Fruit fly (Drosophila melanogaster) whole organism, embryonic: Measurements from ENCODE around the gene CG15818.

ENCODE experiments used
- BEAF-32 ChIP-seq: fragments of 200-800 bp; sonication (Bioruptor generic); optimal IDR thresholded peaks from 3 replicates; lab custom pipeline; 2017; ENCODE audit warnings: missing biosample characterization, missing genetic modification characterization, mild to moderate bottlenecking, moderate library complexity, missing genetic modification reagents
- CG12104 ChIP-seq: fragments of 200-800 bp; sonication (Bioruptor generic); optimal IDR thresholded peaks from 3 replicates; lab custom pipeline; 2016; ENCODE audit warnings: missing biosample characterization, missing genetic modification characterization
- CG12744 ChIP-seq: fragments of 200-800 bp; sonication (Bioruptor generic); optimal IDR thresholded peaks from 2 replicates; lab custom pipeline; 2016; ENCODE audit warnings: missing biosample characterization, missing genetic modification characterization
- CG13296 ChIP-seq: fragments of 200-800 bp; sonication (Bioruptor generic); optimal IDR thresholded peaks from 3 replicates; lab custom pipeline; 2018; ENCODE audit warnings: missing biosample characterization, mild to moderate bottlenecking, missing genetic modification characterization
- CG13894 ChIP-seq: fragments of 200-800 bp; sonication (Bioruptor generic); optimal IDR thresholded peaks from 3 replicates; lab custom pipeline; 2018; ENCODE audit warnings: missing biosample characterization, mild to moderate bottlenecking, missing genetic modification characterization, moderate library complexity
- CG15073 ChIP-seq: fragments of 200-800 bp; sonication (Bioruptor generic); optimal IDR thresholded peaks from 2 replicates; lab custom pipeline; 2016; ENCODE audit warnings: missing biosample characterization, missing genetic modification characterization
- CG1647 ChIP-seq: fragments of 200-800 bp; sonication (Bioruptor generic); optimal IDR thresholded peaks from 3 replicates; lab custom pipeline; 2016; ENCODE audit warnings: missing biosample characterization, missing genetic modification characterization
- CG17912 ChIP-seq: fragments of 200-800 bp; sonication (Bioruptor generic); optimal IDR thresholded peaks from 2 replicates; lab custom pipeline; 2018; ENCODE audit warnings: missing biosample characterization, mild to moderate bottlenecking, missing genetic modification characterization
- CG18619 ChIP-seq: fragments of 200-800 bp; sonication (Bioruptor generic); optimal IDR thresholded peaks from 3 replicates; lab custom pipeline; 2017; ENCODE audit warnings: missing biosample characterization, mild to moderate bottlenecking, missing genetic modification characterization
- CG2875 ChIP-seq: fragments of 200-800 bp; sonication (Bioruptor generic); optimal IDR thresholded peaks from 2 replicates; lab custom pipeline; 2017; ENCODE audit warnings: missing biosample characterization, mild to moderate bottlenecking, missing genetic modification characterization, missing genetic modification reagents
- CG2889 ChIP-seq: fragments of 200-800 bp; sonication (Bioruptor generic); IDR thresholded peaks from 3 replicates; pipeline ENCODE4 v1.3.6; 2022; ENCODE audit warnings: missing biosample characterization, missing genetic modification characterization
- CG31441 ChIP-seq: fragments of 200-800 bp; sonication (Bioruptor generic); IDR thresholded peaks from 2 replicates; pipeline ENCODE4 v1.3.6; 2022; ENCODE audit warnings: missing biosample characterization, missing genetic modification characterization
- CG3163 ChIP-seq: fragments of 200-800 bp; sonication (Bioruptor generic); optimal IDR thresholded peaks from 3 replicates; lab custom pipeline; 2016; ENCODE audit warnings: missing biosample characterization, missing genetic modification characterization
- CG4282 ChIP-seq: fragments of 200-800 bp; sonication (Bioruptor generic); optimal IDR thresholded peaks from 2 replicates; lab custom pipeline; 2016; ENCODE audit warnings: missing biosample characterization, missing genetic modification characterization
- CG4404 ChIP-seq: fragments of 200-800 bp; sonication (Bioruptor generic); IDR thresholded peaks from 2 replicates; pipeline ENCODE4 v1.3.6; 2022; ENCODE audit warnings: missing biosample characterization, missing genetic modification characterization
- CG6683 ChIP-seq: fragments of 200-800 bp; sonication (Bioruptor generic); optimal IDR thresholded peaks from 2 replicates; lab custom pipeline; 2017; ENCODE audit warnings: missing biosample characterization, mild to moderate bottlenecking, missing genetic modification characterization, missing genetic modification reagents
- CG8281 ChIP-seq: fragments of 200-800 bp; sonication (Bioruptor generic); optimal IDR thresholded peaks from 2 replicates; lab custom pipeline; 2018; ENCODE audit warnings: missing biosample characterization, mild to moderate bottlenecking, missing genetic modification characterization, moderate library complexity
- CHES-1-like ChIP-seq: fragments of 200-800 bp; sonication (Bioruptor generic); optimal IDR thresholded peaks from 2 replicates; lab custom pipeline; 2016; ENCODE audit warnings: missing biosample characterization, missing genetic modification characterization
- Deaf1 ChIP-seq: fragments of 200-800 bp; optimal IDR thresholded peaks from 3 replicates; lab custom pipeline; 2019; ENCODE audit warnings: missing biosample characterization, mild to moderate bottlenecking, missing genetic modification characterization, moderate library complexity
- Dll ChIP-seq: fragments of 200-800 bp; sonication (Bioruptor generic); IDR thresholded peaks from 4 replicates; pipeline ENCODE4 v1.3.6; 2022; ENCODE audit warnings: missing biosample characterization, missing genetic modification characterization; ENCODE audit not compliant: partially characterized antibody
- Fer1 ChIP-seq: fragments of 200-800 bp; sonication (Bioruptor generic); optimal IDR thresholded peaks from 2 replicates; lab custom pipeline; 2017; ENCODE audit warnings: missing biosample characterization, mild to moderate bottlenecking, missing genetic modification characterization
- GATAe ChIP-seq: fragments of 200-800 bp; sonication (Bioruptor generic); conservative IDR thresholded peaks from 2 replicates; pipeline ENCODE4 v1.3.6; 2022; ENCODE audit warnings: missing biosample characterization, missing genetic modification characterization
- Gsc ChIP-seq: fragments of 200-800 bp; sonication (Bioruptor generic); IDR thresholded peaks from 2 replicates; pipeline ENCODE4 v1.3.6; 2022; ENCODE audit warnings: missing biosample characterization, missing genetic modification characterization
- Neu2 ChIP-seq: fragments of 200-800 bp; sonication (Bioruptor generic); optimal IDR thresholded peaks from 3 replicates; lab custom pipeline; 2016; ENCODE audit warnings: missing biosample characterization, missing genetic modification characterization, borderline replicate concordance
- Nf-YB ChIP-seq: fragments of 200-800 bp; sonication (Bioruptor generic); optimal IDR thresholded peaks from 3 replicates; lab custom pipeline; 2019; ENCODE audit warnings: missing biosample characterization, mild to moderate bottlenecking, missing genetic modification characterization, moderate library complexity
- Optix ChIP-seq: fragments of 200-800 bp; sonication (Bioruptor generic); IDR thresholded peaks from 3 replicates; pipeline ENCODE4 v1.3.6; 2022; ENCODE audit warnings: missing biosample characterization, missing genetic modification characterization
- Ptx1 ChIP-seq: fragments of 200-800 bp; sonication (Bioruptor generic); IDR thresholded peaks from 2 replicates; pipeline ENCODE4 v1.3.6; 2022; ENCODE audit warnings: missing biosample characterization, missing genetic modification characterization
- Ssrp ChIP-seq: fragments of 200-800 bp; sonication (Bioruptor generic); optimal IDR thresholded peaks from 2 replicates; lab custom pipeline; 2018; ENCODE audit warnings: missing biosample characterization, mild to moderate bottlenecking, missing genetic modification characterization, moderate library complexity
- ara ChIP-seq: fragments of 200-800 bp; sonication (Bioruptor generic); IDR thresholded peaks from 2 replicates; pipeline ENCODE4 v1.3.6; 2022; ENCODE audit warnings: missing biosample characterization, missing genetic modification characterization
- btn ChIP-seq: fragments of 200-800 bp; sonication (Bioruptor generic); optimal IDR thresholded peaks from 2 replicates; lab custom pipeline; 2016; ENCODE audit warnings: missing biosample characterization, missing genetic modification characterization
- caup ChIP-seq: fragments of 200-800 bp; sonication (Bioruptor generic); optimal IDR thresholded peaks from 3 replicates; lab custom pipeline; 2017; ENCODE audit warnings: missing biosample characterization, mild to moderate bottlenecking, missing genetic modification characterization, moderate library complexity; ENCODE audit not compliant: severe bottlenecking
- chn ChIP-seq: fragments of 200-800 bp; sonication (Bioruptor generic); optimal IDR thresholded peaks from 2 replicates; lab custom pipeline; 2016; ENCODE audit warnings: missing biosample characterization, missing genetic modification characterization
- ci ChIP-seq: fragments of 200-800 bp; sonication (Bioruptor generic); IDR thresholded peaks from 3 replicates; pipeline ENCODE4 v1.3.6; 2022; ENCODE audit warnings: missing biosample characterization, missing genetic modification characterization
- dmrt99B ChIP-seq: fragments of 200-800 bp; sonication (Bioruptor generic); optimal IDR thresholded peaks from 2 replicates; lab custom pipeline; 2018; ENCODE audit warnings: missing biosample characterization, mild to moderate bottlenecking, missing genetic modification characterization, moderate library complexity
- ems ChIP-seq: fragments of 200-800 bp; sonication (Bioruptor generic); optimal IDR thresholded peaks from 3 replicates; lab custom pipeline; 2016; ENCODE audit warnings: missing biosample characterization, missing genetic modification characterization
- gem ChIP-seq: fragments of 200-800 bp; sonication (Bioruptor generic); optimal IDR thresholded peaks from 2 replicates; lab custom pipeline; 2019; ENCODE audit warnings: missing biosample characterization, mild to moderate bottlenecking, missing genetic modification characterization, moderate library complexity
- gfzf ChIP-seq: fragments of 200-800 bp; sonication (Bioruptor generic); optimal IDR thresholded peaks from 2 replicates; lab custom pipeline; 2016; ENCODE audit warnings: missing biosample characterization, mild to moderate bottlenecking, missing genetic modification characterization, moderate library complexity
- gro ChIP-seq: fragments of 200-800 bp; sonication (Bioruptor generic); optimal IDR thresholded peaks from 2 replicates; lab custom pipeline; 2016; ENCODE audit warnings: missing biosample characterization, missing genetic modification characterization
- kay ChIP-seq: fragments of 200-800 bp; sonication (Bioruptor generic); optimal IDR thresholded peaks from 2 replicates; lab custom pipeline; 2016; ENCODE audit warnings: missing biosample characterization, missing genetic modification characterization
- lilli ChIP-seq: fragments of 200-800 bp; sonication (Bioruptor generic); optimal IDR thresholded peaks from 3 replicates; lab custom pipeline; 2016; ENCODE audit warnings: missing biosample characterization, missing genetic modification characterization
- lola ChIP-seq, 3 experiments: fragments of >200 bp in 2 of 3; fragments of 200-800 bp in 1 of 3; sonication (Bioruptor generic) in 1 of 3; optimal IDR thresholded peaks; 2 replicates each; lab custom pipeline; 2017 to 2019; ENCODE audit warnings: missing biosample characterization in 3 of 3, missing genetic modification characterization in 3 of 3, mild to moderate bottlenecking in 1 of 3, moderate library complexity in 1 of 3
- odd ChIP-seq: fragments of 200-800 bp; sonication (Bioruptor generic); optimal IDR thresholded peaks from 2 replicates; lab custom pipeline; 2017; ENCODE audit warnings: missing biosample characterization, mild to moderate bottlenecking, missing genetic modification characterization
- ranshi ChIP-seq: fragments of 200-800 bp; sonication (Bioruptor generic); IDR thresholded peaks from 2 replicates; pipeline ENCODE4 v1.3.6; 2022; ENCODE audit warnings: missing biosample characterization, missing genetic modification characterization
- sd ChIP-seq: fragments of 200-800 bp; sonication (Bioruptor generic); optimal IDR thresholded peaks from 3 replicates; lab custom pipeline; 2018; ENCODE audit warnings: missing biosample characterization, mild to moderate bottlenecking, missing genetic modification characterization, moderate library complexity
- stc ChIP-seq: fragments of 200-800 bp; sonication (Bioruptor generic); IDR thresholded peaks from 2 replicates; pipeline ENCODE4 v1.3.6; 2022; ENCODE audit warnings: missing biosample characterization, missing genetic modification characterization
- tgo ChIP-seq: fragments of 200-800 bp; sonication (Bioruptor generic); IDR thresholded peaks from 3 replicates; pipeline ENCODE4 v1.3.6; 2022; ENCODE audit warnings: missing biosample characterization, missing genetic modification characterization
- tin ChIP-seq: fragments of 200-800 bp; sonication (Bioruptor generic); optimal IDR thresholded peaks from 3 replicates; lab custom pipeline; 2016; ENCODE audit warnings: missing biosample characterization, missing genetic modification characterization
- unpg ChIP-seq: fragments of 200-800 bp; sonication (Bioruptor generic); optimal IDR thresholded peaks from 3 replicates; lab custom pipeline; 2018; ENCODE audit warnings: missing biosample characterization, mild to moderate bottlenecking, missing genetic modification characterization, moderate library complexity
- vnd ChIP-seq: fragments of 200-800 bp; sonication (Bioruptor generic); IDR thresholded peaks from 3 replicates; pipeline ENCODE4 v1.3.6; 2022; ENCODE audit warnings: missing biosample characterization, missing genetic modification characterization; ENCODE audit not compliant: partially characterized antibody

Gene CG15818

dm6 chr2L:7433957-7434736 lies 23.4 kb downstream of the CG15818 start (continued):
- TF ChIP-seq CG13296 (GFP tag; lab: Kevin White, UChicago) (peak; percentile 63), ems (GFP tag; lab: Kevin White, UChicago) (peak; percentile 19), CG2889 (GFP tag; lab: Robert Waterston, UW) (peak; percentile 73; the same call in 2 of the 3 replicates), Deaf1 (tag; lab: Kevin White, UChicago) (peak; percentile 88), chn (no peak), gro (GFP tag; lab: Kevin White, UChicago) (no peak), Fer1 (GFP tag; lab: Kevin White, UChicago) (peak; percentile 72), CG3163 (GFP tag; lab: Kevin White, UChicago) (no peak), CG12744 (GFP tag; lab: Kevin White, UChicago) (no peak), Dll (GFP tag; lab: Robert Waterston, UW) (no peak), Gsc (GFP tag; lab: Robert Waterston, UW) (no peak), CG17912 (GFP tag; lab: Kevin White, UChicago) (no peak), CG12104 (GFP tag; lab: Kevin White, UChicago) (no peak), Ssrp (tag; lab: Kevin White, UChicago) (peak; percentile 59), btn (GFP tag; lab: Kevin White, UChicago) (no peak), tgo (GFP tag; lab: Robert Waterston, UW) (peak; percentile 89), caup (GFP tag; lab: Kevin White, UChicago) (peak; percentile 78), dmrt99B (peak; percentile 82), GATAe (GFP tag; lab: Robert Waterston, UW) (peak; percentile 59; the same call in 1 of the 2 replicates), CG4404 (GFP tag; lab: Robert Waterston, UW) (0 out of 2 replicates have a peak, but pooled peaks have one; percentile 24), Optix (no peak), lola (GFP tag; optimal IDR thresholded peaks at IDR 0.05; lab: Kevin White, UChicago) (peak in 1 of 3 experiments; percentile 32), CG1647 (GFP tag; lab: Kevin White, UChicago) (no peak), CG15073 (GFP tag; lab: Kevin White, UChicago) (no peak), gem (peak; percentile 89), CHES-1-like (no peak), tin (GFP tag; lab: Kevin White, UChicago) (no peak), stc (GFP tag; lab: Robert Waterston, UW) (peak; percentile 53), vnd (GFP tag; lab: Robert Waterston, UW) (no peak), lilli (GFP tag; lab: Kevin White, UChicago) (peak; percentile 36), ranshi (peak; percentile 85), CG6683 (GFP tag; lab: Kevin White, UChicago) (peak; percentile 29), CG18619 (GFP tag; lab: Kevin White, UChicago) (peak; percentile 74), sd (tag; lab: Kevin White, UChicago) (peak; percentile 93), CG4282 (GFP tag; lab: Kevin White, UChicago) (no peak), Neu2 (GFP tag; lab: Kevin White, UChicago) (no peak), BEAF-32 (GFP tag; lab: Kevin White, UChicago) (no peak), kay (GFP tag; lab: Kevin White, UChicago) (no peak), unpg (peak; percentile 74), Nf-YB (GFP tag; lab: Kevin White, UChicago) (peak; percentile 37), CG8281 (tag; lab: Kevin White, UChicago) (no peak), CG31441 (peak; percentile 52), CG2875 (GFP tag; lab: Kevin White, UChicago) (peak; percentile 26), Ptx1 (GFP tag; lab: Robert Waterston, UW) (peak; percentile 87), ara (peak; percentile 16; the same call in 1 of the 2 replicates), odd (GFP tag; lab: Kevin White, UChicago) (peak; percentile 41), CG13894 (peak; percentile 75), gfzf (GFP tag; lab: Kevin White, UChicago) (no peak), ci (GFP tag; lab: Robert Waterston, UW) (peak; percentile 75; the same call in 2 of the 3 replicates)
